Fruit fly (Drosophila melanogaster) S2 (cell line): ENCODE data around the gene CG14711.

ENCODE experiments used
- CG8478 ChIP-seq: fragments of >200 bp; optimal IDR thresholded peaks from 2 replicates; lab custom pipeline; 2018
- CTCF ChIP-seq, 2 experiments: fragments of >200 bp; optimal IDR thresholded peaks; 2 replicates each; lab custom pipeline; 2018

The CG14711 gene

DNA sequence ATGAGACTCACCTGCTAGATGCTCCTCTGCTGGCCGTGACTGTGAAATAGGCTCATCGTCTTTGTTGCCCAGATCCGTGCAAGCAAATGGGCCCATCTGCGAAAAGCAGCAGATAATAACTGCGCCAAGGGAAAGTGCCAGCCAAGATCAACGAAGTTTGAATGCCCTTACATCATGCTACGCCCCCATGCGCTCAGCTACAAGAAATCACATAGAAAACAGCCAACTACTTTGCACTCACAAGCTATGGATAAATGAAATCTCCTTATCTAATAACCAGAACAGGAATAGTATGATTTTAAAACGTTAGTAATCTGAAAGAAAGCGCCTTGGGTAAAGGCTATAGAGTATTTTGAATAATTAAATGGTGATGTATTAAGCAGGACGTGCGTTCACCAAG lies 48.6 kb downstream of the CG14711 start:
- no peak for TF ChIP-seq CG8478
- TF ChIP-seq CTCF (optimal IDR thresholded peaks at IDR 0.05; lab: Kevin White, UChicago) = no peak

DNA sequence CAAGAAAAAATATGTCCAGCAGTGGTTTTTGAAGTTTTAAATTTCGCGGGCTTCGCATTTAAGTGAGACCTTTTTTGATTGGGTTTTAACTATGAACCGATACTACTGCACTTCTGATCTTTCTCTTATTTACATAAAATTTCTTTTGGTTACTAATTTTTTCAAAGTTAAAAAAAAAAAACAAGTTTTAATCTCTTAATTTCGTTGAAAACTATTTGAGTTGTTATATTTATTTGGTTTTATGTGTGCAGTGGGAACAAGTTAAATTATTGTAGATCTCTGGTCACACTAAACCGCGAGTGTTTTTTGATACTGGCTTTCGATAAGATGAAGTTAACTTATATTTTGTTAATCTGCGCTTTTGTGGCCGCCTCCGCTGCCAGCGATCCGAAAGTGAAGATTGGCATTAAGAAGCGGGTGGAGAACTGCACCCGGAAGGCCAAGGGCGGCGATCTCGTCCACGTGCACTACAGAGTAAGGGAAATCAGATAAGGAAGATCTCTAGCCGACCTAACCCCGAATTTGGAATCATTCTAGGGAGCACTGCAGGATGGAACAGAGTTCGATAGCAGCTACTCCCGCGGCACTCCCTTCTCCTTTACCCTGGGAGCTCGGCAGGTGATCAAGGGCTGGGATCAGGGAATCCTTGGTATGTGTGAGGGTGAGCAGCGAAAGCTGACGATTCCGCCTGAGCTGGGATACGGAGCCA lies 51.0 kb downstream of the CG14711 start, which contains the start of gene CG14715:
CG14715 (plus strand) TSS at position 267 of the 709 bp plus-strand sequence.
- TF ChIP-seq CTCF (optimal IDR thresholded peaks at IDR 0.05; lab: Kevin White, UChicago) (no peak), CG8478 (no peak)
